Worm (Caenorhabditis elegans) whole organism, early embryonic: ENCODE measurements around the gene C48D5.3.

Experiments used
- B0310.2 ChIP-seq: sonication (generic microtip); optimal IDR thresholded peaks from 2 replicates; lab custom pipeline; 2016; ENCODE audit warnings: mild to moderate bottlenecking, missing genetic modification characterization, missing compliant biosample characterization
- F13C5.2 ChIP-seq: sonication (generic microtip); optimal IDR thresholded peaks from 2 replicates; lab custom pipeline; 2017; ENCODE audit warnings: mild to moderate bottlenecking, missing genetic modification characterization, inconsistent platforms, missing compliant biosample characterization
- aly-1 ChIP-seq: sonication (generic microtip); optimal IDR thresholded peaks from 2 replicates; lab custom pipeline; 2016; ENCODE audit warnings: missing genetic modification characterization, missing compliant biosample characterization
- ama-1 ChIP-seq: fragments of 150-350 bp; optimal IDR thresholded peaks from 2 replicates; lab custom pipeline; 2014
- ceh-13 ChIP-seq: fragments of 200-800 bp; sonication (Bioruptor generic); optimal IDR thresholded peaks from 2 replicates; lab custom pipeline; 2018; ENCODE audit warnings: mild to moderate bottlenecking, missing genetic modification characterization, missing compliant biosample characterization
- ceh-36 ChIP-seq: sonication (generic microtip); optimal IDR thresholded peaks from 2 replicates; lab custom pipeline; 2016; ENCODE audit warnings: missing genetic modification characterization, inconsistent platforms, missing compliant biosample characterization
- ets-7 ChIP-seq: sonication (generic microtip); optimal IDR thresholded peaks from 2 replicates; lab custom pipeline; 2016; ENCODE audit warnings: missing genotype, missing genetic modification characterization, missing compliant biosample characterization
- flt-1 ChIP-seq: fragments of 200-800 bp; sonication (Bioruptor generic); IDR thresholded peaks from 2 replicates; pipeline ENCODE4 v1.3.6; 2022; ENCODE audit warnings: missing genetic modification characterization, missing compliant biosample characterization
- hmbx-1 ChIP-seq: sonication (generic microtip); optimal IDR thresholded peaks from 2 replicates; lab custom pipeline; 2016; ENCODE audit warnings: mild to moderate bottlenecking, missing genetic modification characterization, missing compliant biosample characterization
- hmg-4 ChIP-seq: fragments of 200-800 bp; sonication (Bioruptor generic); optimal IDR thresholded peaks from 2 replicates; lab custom pipeline; 2018; ENCODE audit warnings: mild to moderate bottlenecking, missing genetic modification characterization, missing compliant biosample characterization
- hnd-1 ChIP-seq: sonication (generic microtip); optimal IDR thresholded peaks from 2 replicates; lab custom pipeline; 2016; ENCODE audit warnings: missing genetic modification characterization, missing compliant biosample characterization
- pes-1 ChIP-seq: fragments of 200-800 bp; sonication (Bioruptor generic); IDR thresholded peaks from 2 replicates; pipeline ENCODE4 v1.3.6; 2022; ENCODE audit warnings: missing genetic modification reagents, missing genetic modification characterization, missing compliant biosample characterization
- scrt-1 ChIP-seq: fragments of 200-800 bp; sonication (Bioruptor generic); IDR thresholded peaks from 2 replicates; pipeline ENCODE4 v1.3.6; 2022; ENCODE audit warnings: missing genetic modification characterization, missing compliant biosample characterization
- sea-1 ChIP-seq: fragments of 200-800 bp; sonication (Bioruptor generic); conservative IDR thresholded peaks from 2 replicates; pipeline ENCODE4 v1.3.6; 2022; ENCODE audit warnings: missing genetic modification characterization, missing compliant biosample characterization
- tbx-11 ChIP-seq: fragments of 200-800 bp; sonication (Bioruptor generic); IDR thresholded peaks from 2 replicates; pipeline ENCODE4 v1.3.6; 2022; ENCODE audit warnings: missing genetic modification characterization, missing compliant biosample characterization
- tbx-37 ChIP-seq: fragments of 200-800 bp; sonication (Bioruptor generic); conservative IDR thresholded peaks from 2 replicates; pipeline ENCODE4 v1.3.6; 2022; ENCODE audit warnings: missing genetic modification reagents, missing genetic modification characterization, missing compliant biosample characterization
- tra-4 ChIP-seq: sonication (generic microtip); optimal IDR thresholded peaks from 2 replicates; lab custom pipeline; 2017; ENCODE audit warnings: missing genetic modification characterization, missing compliant biosample characterization

The C48D5.3 gene

DNA sequence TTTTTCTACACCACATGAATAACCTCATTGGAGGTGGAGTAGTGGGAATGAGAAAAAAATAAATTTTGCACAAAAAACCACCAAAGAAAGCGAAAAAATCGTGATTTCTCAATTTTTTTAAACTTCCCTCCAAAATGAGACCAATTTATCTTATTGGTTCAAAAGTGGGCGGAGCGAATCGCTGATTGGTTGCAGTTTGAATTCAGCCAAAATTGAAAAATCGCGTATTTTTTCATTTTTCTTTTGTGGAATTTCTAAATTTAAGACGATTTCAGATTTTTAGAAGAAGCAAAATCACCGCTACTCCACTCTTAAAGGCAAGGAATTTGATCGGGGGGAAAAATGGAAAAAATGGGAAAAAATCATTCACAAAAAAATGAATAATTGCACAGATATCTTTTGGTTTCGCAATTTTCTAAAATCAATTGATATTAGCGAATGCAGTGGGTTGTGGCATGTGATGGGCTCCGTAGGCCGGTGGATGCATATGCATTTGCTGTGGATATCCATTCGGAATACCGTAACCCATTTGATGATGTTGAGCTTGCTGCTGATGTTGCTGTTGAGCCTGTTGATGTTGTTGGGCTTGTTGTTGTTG, 31.4 kb upstream of the C48D5.3 start:
- TF ChIP-seq F13C5.2 (tag; lab: Kevin White, UChicago) = no peak
- no peak for TF ChIP-seq tra-4 (tag; lab: Kevin White, UChicago)
- no peak for TF ChIP-seq ceh-13 (GFP tag; lab: Kevin White, UChicago)

DNA sequence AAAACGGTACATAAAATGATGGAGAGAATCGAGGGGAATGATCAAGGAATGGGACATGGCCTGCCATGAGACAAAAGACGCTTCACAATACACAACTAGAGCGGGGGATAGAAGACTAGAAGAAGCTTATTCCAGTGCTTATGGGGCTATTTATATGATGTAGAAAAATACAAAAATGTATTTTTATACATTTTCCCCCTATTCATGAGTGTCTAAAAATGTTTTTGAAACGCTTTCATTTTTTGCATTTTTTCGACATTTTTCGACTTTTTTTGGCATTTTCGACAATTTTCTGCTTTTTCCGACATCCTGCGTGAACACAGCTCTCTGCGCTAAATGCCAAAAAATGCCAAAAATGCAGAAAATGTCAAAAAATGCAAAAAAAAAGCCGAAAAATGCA, 30.9 kb upstream of the C48D5.3 start:
- TF ChIP-seq ama-1 (lab: Kevin White, UChicago) (peak; percentile 69), B0310.2 (tag; lab: Kevin White, UChicago) (no peak), hmbx-1 (no peak)

DNA sequence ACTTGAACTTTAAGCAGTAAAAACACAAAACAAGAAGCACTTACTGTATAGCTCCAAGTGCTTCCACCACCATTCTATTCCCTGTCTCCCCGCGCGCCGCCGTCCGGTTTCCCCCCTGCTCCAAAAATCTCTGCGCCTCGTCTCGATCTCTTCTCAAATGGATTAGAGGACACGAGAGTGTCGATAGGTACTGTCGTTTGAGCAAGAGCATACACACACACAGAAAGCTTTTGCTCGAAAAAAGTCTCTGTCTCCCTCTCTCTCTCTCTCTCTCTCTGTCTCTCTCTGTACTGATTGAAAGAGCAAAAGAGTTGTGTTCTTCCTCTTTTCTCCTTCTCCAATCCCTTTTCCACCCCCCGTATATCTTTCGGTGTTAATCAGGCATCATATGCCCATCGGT, 24.1 kb upstream of the C48D5.3 start:
- no peak for TF ChIP-seq ceh-13 (GFP tag; lab: Kevin White, UChicago)
- TF ChIP-seq flt-1 (GFP tag; lab: Robert Waterston, UW) = no peak
- TF ChIP-seq aly-1 (tag; lab: Kevin White, UChicago) = no peak
- no peak for TF ChIP-seq tbx-37 (GFP tag; lab: Robert Waterston, UW)
- TF ChIP-seq hmbx-1 = no peak
- no peak for TF ChIP-seq ceh-36 (tag; lab: Kevin White, UChicago)
- no peak for TF ChIP-seq F13C5.2 (tag; lab: Kevin White, UChicago)
- TF ChIP-seq tbx-11 (GFP tag; lab: Robert Waterston, UW) = no peak
- TF ChIP-seq sea-1 (GFP tag; lab: Robert Waterston, UW) = no peak
- TF ChIP-seq pes-1 = no peak
- no peak for TF ChIP-seq ets-7
- no peak for TF ChIP-seq hmg-4 (GFP tag; lab: Kevin White, UChicago)
- TF ChIP-seq ama-1 (lab: Kevin White, UChicago) = no peak
- no peak for TF ChIP-seq hnd-1 (tag; lab: Kevin White, UChicago)
- no peak for TF ChIP-seq B0310.2 (tag; lab: Kevin White, UChicago)
- TF ChIP-seq tra-4 (tag; lab: Kevin White, UChicago) = no peak
- no peak for TF ChIP-seq scrt-1 (GFP tag; lab: Robert Waterston, UW)

DNA sequence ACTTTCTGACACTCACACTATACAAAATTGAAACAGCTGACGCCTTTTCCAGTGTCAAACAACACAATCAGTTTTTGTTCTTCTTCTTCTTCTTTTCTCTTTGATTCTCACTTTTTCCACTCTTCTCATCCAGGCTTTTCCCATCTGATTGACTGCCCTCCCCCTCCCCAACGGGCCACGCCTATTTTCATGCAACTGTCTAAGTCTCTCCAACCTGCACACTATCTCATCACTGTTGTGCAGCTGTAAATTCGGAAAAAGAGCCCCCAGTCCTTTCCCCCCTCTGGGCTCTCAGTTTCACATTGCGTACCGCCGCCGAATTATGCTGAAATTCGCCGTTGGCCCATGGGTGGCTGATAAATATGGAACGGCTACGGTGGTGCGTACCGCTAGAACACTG, 19.7 kb upstream of the C48D5.3 start:
- TF ChIP-seq pes-1 = no peak
- no peak for TF ChIP-seq hnd-1 (tag; lab: Kevin White, UChicago)
- TF ChIP-seq tbx-11 (GFP tag; lab: Robert Waterston, UW) = no peak

DNA sequence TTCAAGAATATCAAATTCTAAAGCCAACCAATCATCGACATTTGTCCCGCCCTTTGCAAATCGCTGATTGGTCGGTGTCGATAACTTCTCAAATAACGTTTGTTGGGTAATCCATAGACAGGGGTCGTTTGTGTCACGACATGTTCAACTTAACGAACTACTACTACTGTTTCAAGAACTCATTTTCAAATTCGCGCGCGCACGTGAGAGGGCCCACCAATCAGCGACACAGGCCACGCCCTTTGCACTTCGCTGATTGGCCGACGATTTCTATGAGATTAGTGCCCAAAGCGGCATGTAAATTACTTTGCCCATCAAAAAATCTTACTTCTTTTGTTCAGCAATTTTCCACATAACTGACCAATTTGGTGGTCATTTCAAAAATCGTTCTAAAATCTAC, 13.1 kb upstream of the C48D5.3 start:
- TF ChIP-seq hnd-1 (tag; lab: Kevin White, UChicago) (no peak), F13C5.2 (tag; lab: Kevin White, UChicago) (no peak), ceh-36 (tag; lab: Kevin White, UChicago) (no peak), flt-1 (GFP tag; lab: Robert Waterston, UW) (no peak), scrt-1 (GFP tag; lab: Robert Waterston, UW) (no peak), hmbx-1 (no peak), aly-1 (tag; lab: Kevin White, UChicago) (no peak)

DNA sequence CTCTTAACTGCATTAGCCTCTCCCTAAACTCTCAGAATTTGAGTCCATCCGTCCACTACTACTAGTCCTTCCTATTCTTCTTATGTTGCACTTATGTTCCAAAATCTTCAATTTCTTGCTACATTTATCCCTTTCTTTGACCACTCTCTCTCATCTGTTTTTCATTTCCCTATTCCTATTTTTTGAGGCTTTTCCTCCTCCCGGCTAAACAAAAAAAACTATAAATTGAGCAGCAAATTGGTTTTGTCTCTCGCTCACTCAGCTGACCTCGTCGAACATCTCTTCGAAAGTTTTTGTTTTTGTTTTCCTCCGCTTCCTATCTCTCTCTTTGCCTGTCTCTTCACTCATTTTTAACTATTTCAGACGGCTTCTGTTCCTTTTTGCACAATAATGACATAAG, 8.8 kb upstream of the C48D5.3 start, which contains the start of gene ptp-1:
ptp-1 (plus strand) TSS at position 358 of the 400 bp plus-strand sequence.
- TF ChIP-seq tra-4 (tag; lab: Kevin White, UChicago) (no peak), ceh-36 (tag; lab: Kevin White, UChicago) (no peak), hmg-4 (GFP tag; lab: Kevin White, UChicago) (no peak), tbx-11 (GFP tag; lab: Robert Waterston, UW) (no peak), B0310.2 (tag; lab: Kevin White, UChicago) (no peak), ama-1 (lab: Kevin White, UChicago) (no peak), hnd-1 (tag; lab: Kevin White, UChicago) (no peak), pes-1 (no peak), F13C5.2 (tag; lab: Kevin White, UChicago) (no peak), sea-1 (GFP tag; lab: Robert Waterston, UW) (no peak), flt-1 (GFP tag; lab: Robert Waterston, UW) (no peak), aly-1 (tag; lab: Kevin White, UChicago) (no peak), scrt-1 (GFP tag; lab: Robert Waterston, UW) (no peak), tbx-37 (GFP tag; lab: Robert Waterston, UW) (no peak)

DNA sequence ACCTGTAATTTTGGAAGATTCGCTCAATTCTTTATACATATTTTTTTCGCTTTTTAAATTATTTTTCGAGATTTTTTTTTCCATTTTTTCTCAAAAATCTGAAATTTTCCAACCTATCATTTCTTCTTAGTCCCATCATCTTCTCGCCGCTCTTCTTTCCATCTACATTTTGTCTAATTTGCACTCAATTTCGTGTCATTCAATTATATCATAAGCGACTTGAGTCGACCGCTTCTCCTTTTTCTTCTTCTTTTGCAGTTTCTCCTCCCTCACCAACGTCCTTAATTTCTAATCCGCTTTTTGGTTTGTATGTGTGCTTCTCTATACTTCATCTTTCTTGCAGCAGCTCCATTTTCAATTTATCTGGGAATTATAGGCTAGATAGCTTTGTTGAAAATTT, 6.6 kb upstream of the C48D5.3 start:
- no peak for TF ChIP-seq flt-1 (GFP tag; lab: Robert Waterston, UW)
- no peak for TF ChIP-seq aly-1 (tag; lab: Kevin White, UChicago)
- no peak for TF ChIP-seq hmbx-1
- no peak for TF ChIP-seq ceh-36 (tag; lab: Kevin White, UChicago)
- no peak for TF ChIP-seq ama-1 (lab: Kevin White, UChicago)
- no peak for TF ChIP-seq tbx-11 (GFP tag; lab: Robert Waterston, UW)
- TF ChIP-seq pes-1 = no peak
- no peak for TF ChIP-seq hmg-4 (GFP tag; lab: Kevin White, UChicago)
- TF ChIP-seq hnd-1 (tag; lab: Kevin White, UChicago) = no peak
- no peak for TF ChIP-seq ceh-13 (GFP tag; lab: Kevin White, UChicago)
- no peak for TF ChIP-seq ets-7
- TF ChIP-seq tbx-37 (GFP tag; lab: Robert Waterston, UW) = no peak
- TF ChIP-seq scrt-1 (GFP tag; lab: Robert Waterston, UW) = no peak
- TF ChIP-seq sea-1 (GFP tag; lab: Robert Waterston, UW) = no peak
- no peak for TF ChIP-seq tra-4 (tag; lab: Kevin White, UChicago)
- no peak for TF ChIP-seq B0310.2 (tag; lab: Kevin White, UChicago)
- no peak for TF ChIP-seq F13C5.2 (tag; lab: Kevin White, UChicago)

DNA sequence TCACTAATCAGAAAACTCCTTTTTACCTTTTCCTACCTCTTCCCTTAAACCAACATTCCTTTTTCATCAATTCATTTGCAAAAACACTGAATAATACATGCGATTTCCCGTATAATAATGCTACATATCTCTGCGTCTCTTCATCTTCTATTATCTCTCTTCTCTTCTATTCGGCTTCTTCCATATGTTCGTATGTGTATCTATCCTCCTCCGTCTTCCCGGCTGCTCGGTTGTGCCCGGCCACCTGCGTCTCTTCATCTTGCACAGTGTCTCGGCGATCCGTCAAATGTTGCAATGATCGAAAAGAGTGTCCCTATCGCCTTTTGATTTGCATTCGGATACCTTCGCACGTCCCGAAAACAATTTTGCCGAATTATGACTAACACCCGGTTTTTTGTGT, 1.8 kb upstream of the C48D5.3 start:
- TF ChIP-seq pes-1 (no peak), hmg-4 (GFP tag; lab: Kevin White, UChicago) (peak; percentile 34)
